Worm (Caenorhabditis elegans): ENCODE measurements around the gene agt-2.

The agt-2 gene

ce11 chrII:5412467-5412866 is 38.8 kb upstream of the agt-2 start, which contains the start of the genes EEED8.13 and EEED8.18:
EEED8.13 (minus strand) TSS chrII:5412567.
EEED8.18 (minus strand) TSS chrII:5412610.
- no peak for TF ChIP-seq efl-1 (optimal IDR thresholded peaks at IDR 0.05)
- no peak for TF ChIP-seq efl-1 (GFP tag; optimal IDR thresholded peaks at IDR 0.05 in 1 of 2)
- TF ChIP-seq ceh-88 (GFP tag; IDR thresholded peaks at IDR 0.05): no peak
- TF ChIP-seq nhr-19 (GFP tag; conservative IDR thresholded peaks at IDR 0.05): no peak
- no peak for TF ChIP-seq egl-27 (tag; optimal IDR thresholded peaks at IDR 0.05)
- no peak for TF ChIP-seq tlp-1 (tag; optimal IDR thresholded peaks at IDR 0.05)
- TF ChIP-seq mdl-1 (tag; optimal IDR thresholded peaks at IDR 0.05): no peak
- no peak for TF ChIP-seq nhr-76 (tag; optimal IDR thresholded peaks at IDR 0.05)
- TF ChIP-seq aly-2 (tag; optimal IDR thresholded peaks at IDR 0.05): no peak
- no peak for TF ChIP-seq lin-15B (tag; optimal IDR thresholded peaks at IDR 0.05)
- no peak for TF ChIP-seq isw-1 (GFP tag; IDR thresholded peaks at IDR 0.05)
- TF ChIP-seq tbx-2 (tag; optimal IDR thresholded peaks at IDR 0.05): no peak
- TF ChIP-seq ceh-63 (GFP tag; optimal IDR thresholded peaks at IDR 0.05): no peak
- no peak for TF ChIP-seq skn-1 (tag; optimal IDR thresholded peaks at IDR 0.05)

ce11 chrII:5408924-5409323 is 35.3 kb upstream of the agt-2 start, which contains the start of the genes EEED8.12 and EEED8.4:
EEED8.12 (minus strand) TSS chrII:5409024.
EEED8.4 (plus strand) TSS chrII:5409319.
- TF ChIP-seq blmp-1 (tag; optimal IDR thresholded peaks at IDR 0.05) (no peak), pqm-1 (tag; optimal IDR thresholded peaks at IDR 0.05) (no peak), snu-23 (GFP tag; optimal IDR thresholded peaks at IDR 0.05) (no peak)

- TF ChIP-seq egl-27 (tag; optimal IDR thresholded peaks at IDR 0.05) (no peak), fkh-4 (tag; optimal IDR thresholded peaks at IDR 0.05; ENCODE audit: borderline replicate concordance) (no peak), C34B4.2 (tag; optimal IDR thresholded peaks at IDR 0.05) (no peak), fkh-10 (GFP tag; optimal IDR thresholded peaks at IDR 0.05) (no peak), fkh-8 (tag; optimal IDR thresholded peaks at IDR 0.05) (no peak), unc-30 (tag; optimal IDR thresholded peaks at IDR 0.05) (no peak), ceh-63 (GFP tag; optimal IDR thresholded peaks at IDR 0.05) (no peak), nhr-11 (tag; optimal IDR thresholded peaks at IDR 0.05) (no peak), snu-23 (GFP tag; optimal IDR thresholded peaks at IDR 0.05) (no peak), swsn-7 (tag; optimal IDR thresholded peaks at IDR 0.05) (no peak), nhr-76 (tag; optimal IDR thresholded peaks at IDR 0.05) (no peak), unc-62 (GFP tag; optimal IDR thresholded peaks at IDR 0.05) (no peak), nhr-90 (tag; optimal IDR thresholded peaks at IDR 0.05; ENCODE audit: poor library complexity) (no peak), ceh-90 (tag; optimal IDR thresholded peaks at IDR 0.05) (no peak), efl-1 (optimal IDR thresholded peaks at IDR 0.05) (no peak), efl-1 (GFP tag; optimal IDR thresholded peaks at IDR 0.05 in 1 of 2) (no peak), fos-1 (tag; optimal IDR thresholded peaks at IDR 0.05) (no peak), nhr-77 (tag; optimal IDR thresholded peaks at IDR 0.05) (no peak), sox-4 (tag; optimal IDR thresholded peaks at IDR 0.05) (no peak), nhr-19 (GFP tag; conservative IDR thresholded peaks at IDR 0.05) (no peak)
Measured at ce11 chrII:5407548-5407947, 33.9 kb upstream of the agt-2 start, which contains the start of gene clec-141. clec-141 (minus strand) TSS chrII:5407648.

ce11 chrII:5399201-5399600 is 25.6 kb upstream of the agt-2 start, which contains the start of gene mog-5:
mog-5 (plus strand) TSS chrII:5399538.
- TF ChIP-seq dsc-1 (tag; optimal IDR thresholded peaks at IDR 0.05): peak; percentile 35
- no peak for TF ChIP-seq nhr-76 (tag; optimal IDR thresholded peaks at IDR 0.05)
- TF ChIP-seq fkh-4 (tag; optimal IDR thresholded peaks at IDR 0.05; ENCODE audit: borderline replicate concordance): no peak
- peak; percentile 7 for TF ChIP-seq snpc-4 (tag; optimal IDR thresholded peaks at IDR 0.05)
- TF ChIP-seq jun-1 (tag; optimal IDR thresholded peaks at IDR 0.05): no peak
- TF ChIP-seq pqm-1 (tag; optimal IDR thresholded peaks at IDR 0.05): no peak
- no peak for TF ChIP-seq mab-9 (GFP tag; IDR thresholded peaks at IDR 0.05)
- TF ChIP-seq lin-39 (tag; optimal IDR thresholded peaks at IDR 0.05): no peak
- TF ChIP-seq unc-86 (tag; optimal IDR thresholded peaks at IDR 0.05): no peak
- peak; percentile 14 to 41 for TF ChIP-seq efl-1 (optimal IDR thresholded peaks at IDR 0.05)
- TF ChIP-seq efl-1 (GFP tag; optimal IDR thresholded peaks at IDR 0.05 in 1 of 2): peak; percentile 36 to 93
- no peak for TF ChIP-seq isw-1 (GFP tag; IDR thresholded peaks at IDR 0.05)
- peak in 1 of 2 experiments; percentile 1 for TF ChIP-seq mdl-1 (tag; optimal IDR thresholded peaks at IDR 0.05)
- no peak for TF ChIP-seq Y116A8C.19 (tag; optimal IDR thresholded peaks at IDR 0.05; ENCODE audit: borderline replicate concordance)
- TF ChIP-seq nhr-77 (tag; optimal IDR thresholded peaks at IDR 0.05): no peak
- no peak for TF ChIP-seq lin-14 (GFP tag; optimal IDR thresholded peaks at IDR 0.05)
- peak; percentile 8 to 41 (median 20) for TF ChIP-seq dpl-1 (GFP tag; optimal IDR thresholded peaks at IDR 0.05)
- no peak for TF ChIP-seq irx-1 (tag; optimal IDR thresholded peaks at IDR 0.05)
- no peak for TF ChIP-seq sox-4 (tag; optimal IDR thresholded peaks at IDR 0.05)
- TF ChIP-seq alr-1 (tag; optimal IDR thresholded peaks at IDR 0.05; ENCODE audit: borderline replicate concordance): no peak
- no peak for TF ChIP-seq nhr-11 (tag; optimal IDR thresholded peaks at IDR 0.05)
- TF ChIP-seq pag-3 (tag; optimal IDR thresholded peaks at IDR 0.05; ENCODE audit: borderline replicate concordance, insufficient read depth): no peak
- no peak for TF ChIP-seq lir-3 (tag; optimal IDR thresholded peaks at IDR 0.05; ENCODE audit: poor library complexity)
- TF ChIP-seq hlh-17 (GFP tag; optimal IDR thresholded peaks at IDR 0.05; ENCODE audit: borderline replicate concordance): no peak
- no peak for TF ChIP-seq ceh-63 (GFP tag; optimal IDR thresholded peaks at IDR 0.05)
- TF ChIP-seq ets-5 (GFP tag; IDR thresholded peaks at IDR 0.05): no peak
- TF ChIP-seq ama-1 (optimal IDR thresholded peaks at IDR 0.05): no peak
